Worm (Caenorhabditis elegans): ENCODE results near the gene F47C12.13.

F47C12.13 gene

ce11 chrIV:4027106-4027888, 33.1 kb upstream of the F47C12.13 start:
- TF ChIP-seq elt-1 (tag; optimal IDR thresholded peaks at IDR 0.05; ENCODE audit: borderline replicate concordance, insufficient read depth) (no peak), hlh-1 (tag; optimal IDR thresholded peaks at IDR 0.05) (peak; percentile 14), elt-3 (tag; optimal IDR thresholded peaks at IDR 0.05) (no peak), unc-120 (tag; optimal IDR thresholded peaks at IDR 0.05; ENCODE audit: poor library complexity, severe bottlenecking) (peak; percentile 39)

ce11 chrIV:4025923-4026322, 31.7 kb upstream of the F47C12.13 start:
- TF ChIP-seq bed-3 (GFP tag; optimal IDR thresholded peaks at IDR 0.05) (no peak), hlh-1 (tag; optimal IDR thresholded peaks at IDR 0.05) (peak; percentile 12)

- TF ChIP-seq nhr-237 (tag; optimal IDR thresholded peaks at IDR 0.05) (peak; percentile 33), hlh-1 (tag; optimal IDR thresholded peaks at IDR 0.05) (peak; percentile 8), drap-1 (GFP tag; optimal IDR thresholded peaks at IDR 0.05) (no peak), zip-8 (tag; optimal IDR thresholded peaks at IDR 0.05) (peak; percentile 55), pha-4 (tag; optimal IDR thresholded peaks at IDR 0.05) (peak; percentile 34), lsy-2 (tag; optimal IDR thresholded peaks at IDR 0.05) (no peak), nhr-28 (tag; optimal IDR thresholded peaks at IDR 0.05) (no peak)
Observed at ce11 chrIV:4024159-4025004, 30.2 kb upstream of the F47C12.13 start.

- TF ChIP-seq nhr-2 (tag; optimal IDR thresholded peaks at IDR 0.05) = no peak
- TF ChIP-seq ztf-11 (tag; optimal IDR thresholded peaks at IDR 0.05) = no peak
- no peak for TF ChIP-seq ceh-39 (tag; optimal IDR thresholded peaks at IDR 0.05)
- no peak for TF ChIP-seq nhr-237 (tag; optimal IDR thresholded peaks at IDR 0.05)
- peak; percentile 26 for TF ChIP-seq pha-4 (tag; optimal IDR thresholded peaks at IDR 0.05)
- TF ChIP-seq bed-3 (GFP tag; optimal IDR thresholded peaks at IDR 0.05) = no peak
- no peak for TF ChIP-seq elt-3 (tag; optimal IDR thresholded peaks at IDR 0.05)
- no peak for TF ChIP-seq mls-2 (tag; optimal IDR thresholded peaks at IDR 0.05)
- TF ChIP-seq hlh-1 (tag; optimal IDR thresholded peaks at IDR 0.05) = no peak
- peak; percentile 23 for TF ChIP-seq elt-1 (tag; optimal IDR thresholded peaks at IDR 0.05; ENCODE audit: borderline replicate concordance, insufficient read depth)
- TF ChIP-seq nhr-12 (tag; optimal IDR thresholded peaks at IDR 0.05) = no peak
- TF ChIP-seq unc-62 (GFP tag; optimal IDR thresholded peaks at IDR 0.05) = peak; percentile 18
- TF ChIP-seq blmp-1 (tag; optimal IDR thresholded peaks at IDR 0.05) = peak; percentile 24
- TF ChIP-seq ceh-83 (GFP tag; optimal IDR thresholded peaks at IDR 0.05) = no peak
- TF ChIP-seq lsy-2 (tag; optimal IDR thresholded peaks at IDR 0.05) = no peak
- TF ChIP-seq mep-1 (tag; optimal IDR thresholded peaks at IDR 0.05) = no peak
- no peak for TF ChIP-seq tbx-8 (GFP tag; optimal IDR thresholded peaks at IDR 0.05)
- no peak for TF ChIP-seq ham-2 (GFP tag; optimal IDR thresholded peaks at IDR 0.05)
- no peak for TF ChIP-seq zip-8 (tag; optimal IDR thresholded peaks at IDR 0.05)
- TF ChIP-seq lin-32 (GFP tag; optimal IDR thresholded peaks at IDR 0.05) = no peak
- TF ChIP-seq sptf-1 (tag; optimal IDR thresholded peaks at IDR 0.05) = no peak
- no peak for TF ChIP-seq M03D4.4 (tag; optimal IDR thresholded peaks at IDR 0.05)
- no peak for TF ChIP-seq unc-39 (tag; optimal IDR thresholded peaks at IDR 0.05)
- TF ChIP-seq sem-2 (GFP tag; optimal IDR thresholded peaks at IDR 0.05) = no peak
- no peak for TF ChIP-seq mab-5 (tag; optimal IDR thresholded peaks at IDR 0.05)
- TF ChIP-seq unc-120 (tag; optimal IDR thresholded peaks at IDR 0.05; ENCODE audit: poor library complexity, severe bottlenecking) = no peak
- no peak for TF ChIP-seq nhr-28 (tag; optimal IDR thresholded peaks at IDR 0.05)
- no peak for TF ChIP-seq nhr-76 (tag; optimal IDR thresholded peaks at IDR 0.05)
- peak; percentile 35 for TF ChIP-seq ces-1 (GFP tag; optimal IDR thresholded peaks at IDR 0.05)
- TF ChIP-seq lin-13 (tag; optimal IDR thresholded peaks at IDR 0.05) = no peak
- no peak for TF ChIP-seq ceh-43 (GFP tag; optimal IDR thresholded peaks at IDR 0.05)
Observed at ce11 chrIV:4021847-4022780, 27.9 kb upstream of the F47C12.13 start.

All from whole organism, mixed stage, embryonic.